Worm (Caenorhabditis elegans) whole organism, young adult: ENCODE results near the gene hpo-33.

Source experiments
- F22D6.2 ChIP-seq: sonication (generic microtip); optimal IDR thresholded peaks from 2 replicates; lab custom pipeline; 2016; ENCODE audit warnings: mild to moderate bottlenecking, missing genetic modification characterization, missing compliant biosample characterization
- F23B12.7 ChIP-seq: sonication (generic microtip); optimal IDR thresholded peaks from 2 replicates; lab custom pipeline; 2017; ENCODE audit warnings: missing genetic modification characterization, mild to moderate bottlenecking, missing compliant biosample characterization, antibody characterized with exemption, moderate library complexity; ENCODE audit not compliant: insufficient read depth
- F33H1.4 ChIP-seq: fragments of 200-800 bp; sonication (Bioruptor generic); IDR thresholded peaks from 2 replicates; pipeline ENCODE4 v1.3.6; 2022; ENCODE audit warnings: missing genetic modification reagents, missing genetic modification characterization, missing compliant biosample characterization
- F55B11.4 ChIP-seq: sonication (generic microtip); optimal IDR thresholded peaks from 2 replicates; lab custom pipeline; 2016; ENCODE audit warnings: missing compliant biosample characterization, missing genetic modification characterization, borderline replicate concordance; ENCODE audit not compliant: insufficient read depth
- F57A8.1 ChIP-seq: fragments of 200-800 bp; sonication (Bioruptor generic); optimal IDR thresholded peaks from 2 replicates; lab custom pipeline; 2018; ENCODE audit warnings: mild to moderate bottlenecking, missing genetic modification characterization, moderate library complexity, missing compliant biosample characterization
- F57C9.4 ChIP-seq: sonication (generic microtip); optimal IDR thresholded peaks from 2 replicates; lab custom pipeline; 2017; ENCODE audit warnings: mild to moderate bottlenecking, missing genetic modification characterization, missing compliant biosample characterization
- K11D2.4 ChIP-seq: fragments of 200-800 bp; sonication (Bioruptor generic); IDR thresholded peaks from 2 replicates; pipeline ENCODE4 v1.3.6; 2022; ENCODE audit warnings: missing genetic modification reagents, missing genetic modification characterization, missing compliant biosample characterization
- T07F8.4 ChIP-seq: sonication (generic microtip); optimal IDR thresholded peaks from 2 replicates; lab custom pipeline; 2016; ENCODE audit warnings: mild to moderate bottlenecking, missing genetic modification characterization, moderate library complexity, missing compliant biosample characterization
- T26A5.8 ChIP-seq: sonication (generic microtip); optimal IDR thresholded peaks from 2 replicates; lab custom pipeline; 2016; ENCODE audit warnings: missing genetic modification characterization, missing compliant biosample characterization
- Y53F4B.3 ChIP-seq: fragments of 200-800 bp; sonication (Bioruptor generic); IDR thresholded peaks from 2 replicates; pipeline ENCODE4 v1.3.6; 2022; ENCODE audit warnings: missing genetic modification reagents, missing genetic modification characterization, missing compliant biosample characterization
- aptf-2 ChIP-seq: fragments of 200-800 bp; sonication (Bioruptor generic); conservative IDR thresholded peaks from 2 replicates; pipeline ENCODE4 v1.3.6; 2022; ENCODE audit warnings: missing genetic modification reagents, missing genetic modification characterization, missing compliant biosample characterization
- atf-7 ChIP-seq: sonication (generic microtip); optimal IDR thresholded peaks from 2 replicates; lab custom pipeline; 2017; ENCODE audit warnings: mild to moderate bottlenecking, missing genetic modification characterization, missing compliant biosample characterization
- athp-1 ChIP-seq: sonication (generic microtip); optimal IDR thresholded peaks from 2 replicates; lab custom pipeline; 2017; ENCODE audit warnings: mild to moderate bottlenecking, missing genetic modification characterization, missing compliant biosample characterization
- attf-6 ChIP-seq: fragments of 200-800 bp; sonication (Bioruptor generic); IDR thresholded peaks from 2 replicates; pipeline ENCODE4 v1.3.6; 2022; ENCODE audit warnings: missing genetic modification reagents, missing genetic modification characterization, missing compliant biosample characterization
- ccch-3 ChIP-seq: fragments of 200-800 bp; sonication (Bioruptor generic); optimal IDR thresholded peaks from 2 replicates; lab custom pipeline; 2018; ENCODE audit warnings: mild to moderate bottlenecking, missing genetic modification characterization, missing compliant biosample characterization
- ceh-79 ChIP-seq: sonication (generic microtip); optimal IDR thresholded peaks from 2 replicates; lab custom pipeline; 2017; ENCODE audit warnings: mild to moderate bottlenecking, missing genetic modification characterization, missing compliant biosample characterization
- dox-1 ChIP-seq: fragments of 200-800 bp; sonication (Bioruptor generic); IDR thresholded peaks from 2 replicates; pipeline ENCODE4 v1.3.6; 2022; ENCODE audit warnings: missing genetic modification reagents, missing genetic modification characterization, missing compliant biosample characterization
- dpl-1 ChIP-seq: fragments of 150-350 bp; optimal IDR thresholded peaks from 2 replicates; lab custom pipeline; 2014; ENCODE audit warnings: missing biosample characterization, missing genetic modification reagents, missing genetic modification characterization
- egl-18 ChIP-seq: fragments of 200-800 bp; sonication (Bioruptor generic); IDR thresholded peaks from 2 replicates; pipeline ENCODE4 v1.3.6; 2022; ENCODE audit warnings: missing genetic modification reagents, missing genetic modification characterization, missing compliant biosample characterization
- egl-44 ChIP-seq: fragments of 200-800 bp; sonication (Bioruptor generic); IDR thresholded peaks from 2 replicates; pipeline ENCODE4 v1.3.6; 2022; ENCODE audit warnings: missing genetic modification reagents, missing genetic modification characterization, missing compliant biosample characterization
- ets-4 ChIP-seq: fragments of 200-800 bp; sonication (Bioruptor generic); optimal IDR thresholded peaks from 2 replicates; lab custom pipeline; 2018; ENCODE audit warnings: mild to moderate bottlenecking, missing genetic modification characterization, missing compliant biosample characterization
- hlh-12 ChIP-seq: sonication (generic microtip); optimal IDR thresholded peaks from 2 replicates; lab custom pipeline; 2016; ENCODE audit warnings: missing genetic modification characterization, missing compliant biosample characterization
- hrde-1 ChIP-seq: sonication (generic microtip); optimal IDR thresholded peaks from 2 replicates; lab custom pipeline; 2016; ENCODE audit warnings: missing genetic modification characterization, mild to moderate bottlenecking, missing compliant biosample characterization, moderate library complexity, missing genotype, missing genetic modification reagents, borderline replicate concordance
- lin-35 ChIP-seq, 3 experiments: fragments of 150-350 bp in 2 of 3; sonication (generic microtip) in 1 of 3; optimal IDR thresholded peaks; 2 replicates each; lab custom pipeline; 2014 to 2018; ENCODE audit warnings: missing biosample characterization in 3 of 3, missing genetic modification characterization in 3 of 3, missing genetic modification reagents in 3 of 3
- lin-54 ChIP-seq: fragments of 200-800 bp; sonication (Bioruptor generic); optimal IDR thresholded peaks from 2 replicates; lab custom pipeline; 2018; ENCODE audit warnings: mild to moderate bottlenecking, missing genetic modification characterization, missing compliant biosample characterization
- madf-6 ChIP-seq: fragments of 200-800 bp; sonication (Bioruptor generic); IDR thresholded peaks from 2 replicates; pipeline ENCODE4 v1.3.6; 2022; ENCODE audit warnings: missing genetic modification reagents, missing genetic modification characterization, missing compliant biosample characterization
- mcd-1 ChIP-seq: fragments of 200-800 bp; sonication (Bioruptor generic); IDR thresholded peaks from 2 replicates; pipeline ENCODE4 v1.3.6; 2022; ENCODE audit warnings: missing genetic modification reagents, missing genetic modification characterization, missing compliant biosample characterization
- mel-28 ChIP-seq: sonication (generic microtip); optimal IDR thresholded peaks from 2 replicates; lab custom pipeline; 2016; ENCODE audit warnings: borderline replicate concordance, mild to moderate bottlenecking, missing genetic modification characterization, missing compliant biosample characterization
- mes-4 ChIP-seq: sonication (generic microtip); optimal IDR thresholded peaks from 2 replicates; lab custom pipeline; 2016; ENCODE audit warnings: missing genotype, missing genetic modification characterization, missing compliant biosample characterization
- nfya-2 ChIP-seq: fragments of 200-800 bp; sonication (Bioruptor generic); IDR thresholded peaks from 2 replicates; pipeline ENCODE4 v1.3.6; 2022; ENCODE audit warnings: missing genetic modification reagents, missing genetic modification characterization, missing compliant biosample characterization
- nhr-179 ChIP-seq: sonication (generic microtip); optimal IDR thresholded peaks from 2 replicates; lab custom pipeline; 2016; ENCODE audit warnings: mild to moderate bottlenecking, missing genetic modification characterization, missing compliant biosample characterization
- nhr-27 ChIP-seq: fragments of 200-800 bp; sonication (Bioruptor generic); optimal IDR thresholded peaks from 2 replicates; lab custom pipeline; 2018; ENCODE audit warnings: mild to moderate bottlenecking, missing genetic modification characterization, moderate library complexity, missing compliant biosample characterization
- nhr-80 ChIP-seq: sonication (generic microtip); optimal IDR thresholded peaks from 2 replicates; lab custom pipeline; 2016; ENCODE audit warnings: missing genetic modification characterization, missing compliant biosample characterization
- pha-4 ChIP-seq: fragments of 150-350 bp; sonication (generic microtip); optimal IDR thresholded peaks from 2 replicates; lab custom pipeline; 2014; ENCODE audit warnings: missing biosample characterization, missing genetic modification reagents, missing genetic modification characterization
- somi-1 ChIP-seq: fragments of 200-800 bp; sonication (Bioruptor generic); optimal IDR thresholded peaks from 2 replicates; lab custom pipeline; 2018; ENCODE audit warnings: mild to moderate bottlenecking, missing genetic modification characterization, missing compliant biosample characterization
- sptf-2 ChIP-seq: fragments of 200-800 bp; sonication (Bioruptor generic); optimal IDR thresholded peaks from 2 replicates; lab custom pipeline; 2018; ENCODE audit warnings: mild to moderate bottlenecking, missing genetic modification characterization, missing compliant biosample characterization

Gene hpo-33

ce11 chrV:17066634-17067033 is 24.3 kb downstream of the hpo-33 start:
- TF ChIP-seq somi-1 (GFP tag; lab: Kevin White, UChicago) (no peak), aptf-2 (GFP tag; lab: Robert Waterston, UW) (no peak), nhr-27 (tag; lab: Kevin White, UChicago) (no peak), F55B11.4 (tag; lab: Kevin White, UChicago) (no peak), nhr-80 (no peak), madf-6 (GFP tag; lab: Robert Waterston, UW) (no peak), lin-54 (GFP tag; lab: Kevin White, UChicago) (no peak), F57A8.1 (GFP tag; lab: Kevin White, UChicago) (no peak), athp-1 (no peak), F57C9.4 (tag; lab: Kevin White, UChicago) (no peak), sptf-2 (GFP tag; lab: Kevin White, UChicago) (no peak), pha-4 (tag; lab: Kevin White, UChicago) (no peak), F33H1.4 (no peak), mes-4 (no peak), Y53F4B.3 (GFP tag; lab: Robert Waterston, UW) (no peak), K11D2.4 (GFP tag; lab: Robert Waterston, UW) (no peak), mel-28 (tag; lab: Kevin White, UChicago) (no peak), nfya-2 (no peak), nhr-179 (tag; lab: Kevin White, UChicago) (no peak)
- TF ChIP-seq, all 124 proteins: peak for 0

- TF ChIP-seq nhr-80, result no peak
- TF ChIP-seq F23B12.7, result no peak
- TF ChIP-seq aptf-2 (GFP tag; lab: Robert Waterston, UW), result no peak
- TF ChIP-seq atf-7 (tag; lab: Kevin White, UChicago), result no peak
- TF ChIP-seq ets-4, result no peak
- TF ChIP-seq ceh-79 (tag; lab: Kevin White, UChicago), result no peak
- TF ChIP-seq F22D6.2 (tag; lab: Kevin White, UChicago), result no peak
- no peak for TF ChIP-seq egl-18 (GFP tag; lab: Robert Waterston, UW)
- TF ChIP-seq hrde-1 (tag; lab: Kevin White, UChicago), result no peak
These were observed 26.5 kb downstream of the hpo-33 start, which contains the start of gene T05E12.8 for ce11 chrV:17068839-17069238. Gene T05E12.8, plus strand, starts transcription at chrV:17069139.

- TF ChIP-seq hlh-12 (tag; lab: Kevin White, UChicago), result no peak
- no peak for TF ChIP-seq egl-44 (GFP tag; lab: Robert Waterston, UW)
- no peak for TF ChIP-seq mcd-1 (GFP tag; lab: Robert Waterston, UW)
- TF ChIP-seq hrde-1 (tag; lab: Kevin White, UChicago), result no peak
- no peak for TF ChIP-seq attf-6 (GFP tag; lab: Robert Waterston, UW)
- TF ChIP-seq T26A5.8 (tag; lab: Kevin White, UChicago), result no peak
- TF ChIP-seq ccch-3 (GFP tag; lab: Kevin White, UChicago), result no peak
- TF ChIP-seq dox-1, result no peak
- TF ChIP-seq dpl-1 (GFP tag; lab: Kevin White, UChicago), result no peak
- no peak for TF ChIP-seq T07F8.4 (tag; lab: Kevin White, UChicago)
- no peak for TF ChIP-seq lin-35 (GFP tag; optimal IDR thresholded peaks at IDR 0.05; lab: Kevin White, UChicago)
These were observed 29.2 kb downstream of the hpo-33 start, which contains the start of gene srbc-14 for ce11 chrV:17071578-17071977. Gene srbc-14, minus strand, starts transcription at chrV:17071678.
